Fruit fly (Drosophila melanogaster) whole organism, pupa: Measurements from ENCODE around the gene RpS25.

ENCODE experiments used
- CG10348 ChIP-seq: fragments of 200-800 bp; sonication (Bioruptor generic); IDR thresholded peaks from 2 replicates; pipeline ENCODE4 v1.3.6; 2022; ENCODE audit warnings: missing biosample characterization, missing genetic modification characterization
- CG12605 ChIP-seq: fragments of 200-800 bp; sonication (Bioruptor generic); IDR thresholded peaks from 2 replicates; pipeline ENCODE4 v1.3.6; 2022; ENCODE audit warnings: missing biosample characterization, missing genetic modification characterization
- CG13204 ChIP-seq: fragments of 200-800 bp; sonication (Bioruptor generic); optimal IDR thresholded peaks from 2 replicates; lab custom pipeline; 2018; ENCODE audit warnings: missing biosample characterization, mild to moderate bottlenecking, missing genetic modification characterization, moderate library complexity
- CG14655 ChIP-seq: fragments of 200-800 bp; sonication (Bioruptor generic); optimal IDR thresholded peaks from 3 replicates; lab custom pipeline; 2017; ENCODE audit warnings: mild to moderate bottlenecking, missing biosample characterization, missing genetic modification reagents, missing genetic modification characterization
- CG15710 ChIP-seq: fragments of 200-800 bp; sonication (Bioruptor generic); optimal IDR thresholded peaks from 2 replicates; lab custom pipeline; 2018; ENCODE audit warnings: missing biosample characterization, mild to moderate bottlenecking, missing genetic modification characterization, moderate library complexity
- CG17806 ChIP-seq: fragments of 200-800 bp; sonication (Bioruptor generic); optimal IDR thresholded peaks from 2 replicates; lab custom pipeline; 2018; ENCODE audit warnings: missing biosample characterization, mild to moderate bottlenecking, missing genetic modification characterization, moderate library complexity
- CG32121 ChIP-seq: fragments of 200-800 bp; sonication (Bioruptor generic); IDR thresholded peaks from 2 replicates; pipeline ENCODE4 v1.3.6; 2022; ENCODE audit warnings: missing biosample characterization, missing genetic modification characterization
- CG34367 ChIP-seq: fragments of 200-800 bp; sonication (Bioruptor generic); optimal IDR thresholded peaks from 2 replicates; lab custom pipeline; 2018; ENCODE audit warnings: missing biosample characterization, mild to moderate bottlenecking, missing genetic modification characterization
- CG4496 ChIP-seq: fragments of 200-800 bp; sonication (Bioruptor generic); IDR thresholded peaks from 3 replicates; pipeline ENCODE4 v1.3.6; 2022; ENCODE audit warnings: missing biosample characterization, missing genetic modification characterization
- CG8159 ChIP-seq: fragments of 200-800 bp; sonication (Bioruptor generic); optimal IDR thresholded peaks from 3 replicates; lab custom pipeline; 2018; ENCODE audit warnings: missing biosample characterization, mild to moderate bottlenecking, missing genetic modification characterization, moderate library complexity
- CG8301 ChIP-seq: fragments of 200-800 bp; sonication (Bioruptor generic); optimal IDR thresholded peaks from 2 replicates; lab custom pipeline; 2018; ENCODE audit warnings: missing biosample characterization, mild to moderate bottlenecking, missing genetic modification characterization
- CG9948 ChIP-seq: fragments of 200-800 bp; sonication (Bioruptor generic); optimal IDR thresholded peaks from 2 replicates; lab custom pipeline; 2018; ENCODE audit warnings: missing biosample characterization, mild to moderate bottlenecking, missing genetic modification characterization, moderate library complexity
- D1 ChIP-seq: fragments of 200-800 bp; sonication (Bioruptor generic); optimal IDR thresholded peaks from 2 replicates; lab custom pipeline; 2018; ENCODE audit warnings: missing biosample characterization, mild to moderate bottlenecking, missing genetic modification characterization, moderate library complexity
- EcR ChIP-seq: fragments of 200-800 bp; sonication (Bioruptor generic); optimal IDR thresholded peaks from 3 replicates; lab custom pipeline; 2019; ENCODE audit warnings: missing biosample characterization, missing genetic modification characterization, mild to moderate bottlenecking, moderate library complexity, missing genetic modification reagents
- Ets98B ChIP-seq: fragments of 200-800 bp; sonication (Bioruptor generic); IDR thresholded peaks from 2 replicates; pipeline ENCODE4 v1.3.6; 2022; ENCODE audit warnings: missing biosample characterization, missing genetic modification characterization
- Pif1A ChIP-seq: fragments of 200-800 bp; sonication (Bioruptor generic); optimal IDR thresholded peaks from 3 replicates; lab custom pipeline; 2016; ENCODE audit warnings: missing biosample characterization, missing genetic modification characterization
- Pif1B ChIP-seq: fragments of 200-800 bp; sonication (Bioruptor generic); optimal IDR thresholded peaks from 3 replicates; lab custom pipeline; 2016; ENCODE audit warnings: missing biosample characterization, missing genetic modification characterization
- Snoo ChIP-seq: fragments of 200-800 bp; sonication (Bioruptor generic); optimal IDR thresholded peaks from 3 replicates; lab custom pipeline; 2017; ENCODE audit warnings: missing biosample characterization, mild to moderate bottlenecking, missing genetic modification characterization, inconsistent platforms
- fd96Ca ChIP-seq: fragments of 200-800 bp; sonication (Bioruptor generic); IDR thresholded peaks from 3 replicates; pipeline ENCODE4 v1.3.6; 2022; ENCODE audit warnings: missing biosample characterization, missing genetic modification characterization
- gl ChIP-seq: fragments of 200-800 bp; sonication (Bioruptor generic); optimal IDR thresholded peaks from 2 replicates; lab custom pipeline; 2018; ENCODE audit warnings: missing biosample characterization, mild to moderate bottlenecking, missing genetic modification characterization
- rn ChIP-seq: fragments of 200-800 bp; sonication (Bioruptor generic); IDR thresholded peaks from 2 replicates; pipeline ENCODE4 v1.3.6; 2022; ENCODE audit warnings: missing biosample characterization, missing genetic modification characterization

RpS25 gene

DNA sequence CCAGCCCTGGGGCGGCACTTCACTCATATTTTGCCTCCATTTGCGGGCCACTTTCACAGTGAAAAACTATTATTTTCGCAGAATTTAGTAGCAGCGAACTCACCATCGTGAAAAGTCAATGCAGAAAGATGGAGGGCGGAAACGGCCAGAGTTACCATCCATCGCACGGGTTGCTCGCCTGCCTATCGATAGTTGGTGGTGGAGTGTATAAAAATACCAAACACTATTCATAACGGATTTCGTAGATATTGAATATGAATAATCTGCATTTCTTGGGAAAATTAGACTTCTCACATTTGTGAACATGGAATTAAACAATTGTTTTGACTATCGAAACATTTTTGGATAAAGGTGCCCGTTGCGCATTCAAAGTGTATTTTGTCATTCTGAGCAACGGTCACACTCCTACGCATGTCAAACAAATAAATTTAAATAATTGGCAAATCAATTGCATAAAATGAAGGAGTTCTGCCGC is at the start of gene RpS25, which contains the start of gene CG4820:
Gene RpS25 (minus strand): TSS at position 132 of the 475 bp plus-strand sequence.
Gene CG4820 (plus strand): TSS at position 380 of the 475 bp plus-strand sequence.
- TF ChIP-seq CG32121 = no peak; the same call in 1 of the 2 replicates
- peak; percentile 48 for TF ChIP-seq CG8301 (tag; lab: Kevin White, UChicago)
- peak; percentile 63 for TF ChIP-seq CG8159 (tag; lab: Kevin White, UChicago)
- peak; percentile 51; the same call in 1 of the 3 replicates for TF ChIP-seq CG4496 (GFP tag; lab: Robert Waterston, UW)
- TF ChIP-seq Pif1B (GFP tag; lab: Kevin White, UChicago) = peak; percentile 45
- TF ChIP-seq CG17806 (tag; lab: Kevin White, UChicago) = peak; percentile 38
- peak; percentile 73 for TF ChIP-seq CG15710 (tag; lab: Kevin White, UChicago)
- no peak for TF ChIP-seq CG13204 (GFP tag; lab: Kevin White, UChicago)
- peak; percentile 66 for TF ChIP-seq gl (tag; lab: Kevin White, UChicago)
- peak; percentile 92 for TF ChIP-seq Snoo (tag; lab: Kevin White, UChicago)
- no peak for TF ChIP-seq CG14655
- TF ChIP-seq CG34367 = peak; percentile 87
- no peak for TF ChIP-seq rn (GFP tag; lab: Robert Waterston, UW)
- TF ChIP-seq EcR (GFP tag; lab: Kevin White, UChicago) = no peak
- TF ChIP-seq CG10348 = no peak
- TF ChIP-seq fd96Ca (GFP tag; lab: Robert Waterston, UW) = no peak
- no peak for TF ChIP-seq CG12605
- TF ChIP-seq CG9948 (tag; lab: Kevin White, UChicago) = peak; percentile 11
- no peak for TF ChIP-seq D1 (tag; lab: Kevin White, UChicago)
- TF ChIP-seq Ets98B (GFP tag; lab: Robert Waterston, UW) = peak; percentile 51
- TF ChIP-seq Pif1A (GFP tag; lab: Kevin White, UChicago) = no peak

DNA sequence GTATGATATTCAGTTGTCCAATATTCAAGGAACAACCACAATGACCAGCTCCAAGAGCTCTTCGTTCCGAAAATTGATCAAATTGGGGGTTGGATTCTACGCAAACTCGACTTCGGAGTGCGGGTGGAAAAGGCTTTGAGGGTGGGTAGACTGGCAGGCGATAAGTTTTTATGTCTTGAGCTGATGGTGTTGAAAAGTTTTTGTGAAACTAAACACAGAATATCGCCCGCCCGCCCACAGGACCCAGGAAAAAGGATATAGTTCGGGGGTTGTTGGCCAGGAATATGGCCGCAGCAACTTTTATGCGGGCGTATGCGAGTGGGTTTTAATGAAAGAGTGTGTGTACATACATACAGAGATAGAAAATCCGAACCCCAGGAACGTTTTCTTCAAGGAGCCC is 47.5 kb upstream of the RpS25 start:
- TF ChIP-seq CG12605 = no peak
- TF ChIP-seq CG10348 = no peak
- no peak for TF ChIP-seq Pif1B (GFP tag; lab: Kevin White, UChicago)
- TF ChIP-seq, all 21 proteins: peak for 0

DNA sequence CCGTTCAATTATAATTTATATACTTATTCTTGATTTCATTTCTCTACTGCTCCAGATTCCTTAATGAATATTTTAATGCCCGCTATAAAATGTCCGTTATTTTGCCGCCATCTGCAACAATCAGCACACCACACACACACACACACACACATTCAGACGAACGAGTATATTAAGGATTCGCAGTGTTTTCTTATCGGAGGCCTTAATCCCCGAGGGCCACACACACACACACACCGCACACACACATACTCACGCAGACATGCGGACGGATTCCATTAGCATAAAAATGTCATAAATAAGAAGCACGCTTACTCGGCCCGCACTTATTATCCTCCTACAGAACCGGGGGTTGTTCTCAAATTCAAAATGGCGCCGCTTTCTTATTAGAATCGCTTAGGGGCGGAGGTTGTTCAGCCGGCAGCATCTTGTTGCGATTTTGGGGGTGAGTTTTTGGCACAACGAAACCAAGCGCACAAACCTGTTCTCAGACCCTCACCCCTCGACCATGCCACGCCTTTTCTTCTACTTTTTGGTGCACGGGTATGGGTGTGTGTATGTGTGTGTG is 45.0 kb upstream of the RpS25 start:
- TF ChIP-seq rn (GFP tag; lab: Robert Waterston, UW) (no peak), gl (tag; lab: Kevin White, UChicago) (no peak), D1 (tag; lab: Kevin White, UChicago) (no peak), CG13204 (GFP tag; lab: Kevin White, UChicago) (no peak)

DNA sequence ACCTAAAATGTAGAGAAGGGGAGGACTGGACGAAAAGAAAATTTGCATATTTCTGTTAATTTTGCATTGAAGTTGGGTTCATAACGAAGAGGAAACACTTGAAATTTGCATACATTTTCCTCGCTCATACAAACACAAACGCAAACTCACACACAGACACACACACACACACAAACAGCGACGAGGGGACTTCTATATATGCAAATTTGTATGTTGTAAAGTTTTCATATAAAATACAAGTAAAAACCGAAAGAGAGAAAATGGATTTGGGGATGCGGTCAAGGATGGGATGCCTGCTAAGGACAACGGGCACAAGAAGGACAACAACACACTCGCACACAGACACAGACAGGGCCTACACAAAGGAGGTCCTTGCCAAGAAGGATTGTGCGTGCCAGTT is 41.5 kb upstream of the RpS25 start:
- TF ChIP-seq Ets98B (GFP tag; lab: Robert Waterston, UW) (no peak), CG4496 (GFP tag; lab: Robert Waterston, UW) (no peak), Snoo (tag; lab: Kevin White, UChicago) (no peak), Pif1B (GFP tag; lab: Kevin White, UChicago) (no peak), fd96Ca (GFP tag; lab: Robert Waterston, UW) (no peak), CG10348 (no peak), EcR (GFP tag; lab: Kevin White, UChicago) (no peak), CG8301 (tag; lab: Kevin White, UChicago) (no peak), CG17806 (tag; lab: Kevin White, UChicago) (no peak), CG15710 (tag; lab: Kevin White, UChicago) (no peak), Pif1A (GFP tag; lab: Kevin White, UChicago) (no peak), CG9948 (tag; lab: Kevin White, UChicago) (no peak), CG14655 (no peak), D1 (tag; lab: Kevin White, UChicago) (no peak), CG13204 (GFP tag; lab: Kevin White, UChicago) (no peak), gl (tag; lab: Kevin White, UChicago) (no peak), CG32121 (no peak), rn (GFP tag; lab: Robert Waterston, UW) (no peak), CG34367 (no peak)

DNA sequence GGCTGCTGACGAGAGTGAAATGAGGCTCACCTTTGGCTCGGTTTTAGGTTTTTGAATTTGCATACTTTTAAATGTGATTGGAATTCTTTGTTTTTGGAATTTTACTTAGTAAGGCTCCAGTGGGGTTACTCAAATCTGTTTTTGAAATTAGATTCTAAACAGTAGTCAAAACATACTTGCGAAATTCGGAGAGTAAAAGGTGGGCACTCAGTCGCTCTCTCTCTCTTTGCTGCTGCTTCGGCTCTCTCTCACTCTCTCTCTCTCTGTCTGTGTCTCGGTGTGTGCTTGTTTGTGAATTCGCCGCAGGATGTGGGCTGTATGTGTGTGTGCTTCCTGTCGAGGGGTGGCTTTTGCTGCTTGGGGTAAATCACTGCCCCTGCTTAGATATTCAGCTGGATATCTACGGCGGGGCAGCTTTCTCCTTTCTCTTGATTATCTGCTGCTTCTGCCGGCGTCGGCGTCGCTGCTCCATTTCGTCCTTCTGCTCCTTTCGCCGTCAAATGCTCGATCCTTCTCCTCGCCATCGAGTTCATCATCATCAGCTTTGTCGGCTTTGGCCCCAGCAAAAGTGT is 38.4 kb upstream of the RpS25 start:
- TF ChIP-seq Pif1B (GFP tag; lab: Kevin White, UChicago) (no peak), CG10348 (no peak), D1 (tag; lab: Kevin White, UChicago) (no peak), Ets98B (GFP tag; lab: Robert Waterston, UW) (no peak), CG8159 (tag; lab: Kevin White, UChicago) (no peak)

- TF ChIP-seq CG8159 (tag; lab: Kevin White, UChicago) (no peak), fd96Ca (GFP tag; lab: Robert Waterston, UW) (no peak), CG4496 (GFP tag; lab: Robert Waterston, UW) (no peak), CG10348 (no peak), CG9948 (tag; lab: Kevin White, UChicago) (no peak), CG15710 (tag; lab: Kevin White, UChicago) (no peak), CG14655 (no peak), CG17806 (tag; lab: Kevin White, UChicago) (no peak), Pif1B (GFP tag; lab: Kevin White, UChicago) (no peak), gl (tag; lab: Kevin White, UChicago) (no peak), CG13204 (GFP tag; lab: Kevin White, UChicago) (no peak), Pif1A (GFP tag; lab: Kevin White, UChicago) (no peak), CG12605 (no peak), CG34367 (no peak), Ets98B (GFP tag; lab: Robert Waterston, UW) (no peak), rn (GFP tag; lab: Robert Waterston, UW) (no peak), D1 (tag; lab: Kevin White, UChicago) (no peak), EcR (GFP tag; lab: Kevin White, UChicago) (no peak), Snoo (tag; lab: Kevin White, UChicago) (no peak), CG8301 (tag; lab: Kevin White, UChicago) (no peak)
These were observed 37.7 kb upstream of the RpS25 start for dm6 chr3R:11253768-11254167.
